Fruit fly (Drosophila melanogaster) whole organism, embryonic: ENCODE results near the gene CLS.
A peak's percentile ranks its signal among the peaks of the same experiment; 100 is the strongest.

ENCODE experiments used
- Antp ChIP-seq: fragments of 200-800 bp; sonication (Bioruptor generic); optimal IDR thresholded peaks from 3 replicates; lab custom pipeline; 2016; ENCODE audit warnings: missing biosample characterization, missing genetic modification characterization
- Bgb ChIP-seq: fragments of 200-800 bp; sonication (Bioruptor generic); IDR thresholded peaks from 2 replicates; pipeline ENCODE4 v1.3.6; 2022; ENCODE audit warnings: missing biosample characterization, missing genetic modification characterization; ENCODE audit not compliant: partially characterized antibody
- CG11456 ChIP-seq: fragments of 200-800 bp; sonication (Bioruptor generic); IDR thresholded peaks from 3 replicates; pipeline ENCODE4 v1.3.6; 2022; ENCODE audit warnings: missing biosample characterization, missing genetic modification characterization
- CG1233 ChIP-seq: fragments of 200-800 bp; sonication (Bioruptor generic); optimal IDR thresholded peaks from 4 replicates; lab custom pipeline; 2018; ENCODE audit warnings: missing biosample characterization, mild to moderate bottlenecking, missing genetic modification characterization
- CG12391 ChIP-seq: fragments of 200-800 bp; sonication (Bioruptor generic); optimal IDR thresholded peaks from 3 replicates; lab custom pipeline; 2018; ENCODE audit warnings: missing biosample characterization, mild to moderate bottlenecking, missing genetic modification characterization, moderate library complexity
- CG13287 ChIP-seq: fragments of 200-800 bp; sonication (Bioruptor generic); IDR thresholded peaks from 2 replicates; pipeline ENCODE4 v1.3.6; 2022; ENCODE audit warnings: missing biosample characterization, missing genetic modification characterization; ENCODE audit not compliant: partially characterized antibody
- CG14441 ChIP-seq: fragments of 200-800 bp; sonication (Bioruptor generic); IDR thresholded peaks from 2 replicates; pipeline ENCODE4 v1.3.6; 2022; ENCODE audit warnings: missing biosample characterization, missing genetic modification characterization
- CG14710 ChIP-seq: fragments of 200-800 bp; sonication (Bioruptor generic); optimal IDR thresholded peaks from 3 replicates; lab custom pipeline; 2019; ENCODE audit warnings: missing biosample characterization, mild to moderate bottlenecking, missing genetic modification characterization, moderate library complexity
- CG15514 ChIP-seq: fragments of 200-800 bp; sonication (Bioruptor generic); optimal IDR thresholded peaks from 3 replicates; lab custom pipeline; 2017; ENCODE audit warnings: missing biosample characterization, missing genetic modification characterization, mild to moderate bottlenecking, moderate library complexity, missing genetic modification reagents
- CG2712 ChIP-seq: fragments of 200-800 bp; optimal IDR thresholded peaks from 3 replicates; lab custom pipeline; 2019; ENCODE audit warnings: missing biosample characterization, mild to moderate bottlenecking, missing genetic modification characterization, moderate library complexity
- CG31441 ChIP-seq: fragments of 200-800 bp; sonication (Bioruptor generic); IDR thresholded peaks from 2 replicates; pipeline ENCODE4 v1.3.6; 2022; ENCODE audit warnings: missing biosample characterization, missing genetic modification characterization
- CG34422 ChIP-seq: fragments of 200-800 bp; sonication (Bioruptor generic); IDR thresholded peaks from 3 replicates; pipeline ENCODE4 v1.3.6; 2022; ENCODE audit warnings: missing biosample characterization, missing genetic modification characterization
- CG3847 ChIP-seq: fragments of 200-800 bp; sonication (Bioruptor generic); IDR thresholded peaks from 2 replicates; pipeline ENCODE4 v1.3.6; 2022; ENCODE audit warnings: missing biosample characterization, missing genetic modification characterization
- CG42726 ChIP-seq: fragments of 200-800 bp; sonication (Bioruptor generic); IDR thresholded peaks from 2 replicates; pipeline ENCODE4 v1.3.6; 2022; ENCODE audit warnings: missing biosample characterization, missing genetic modification characterization; ENCODE audit not compliant: partially characterized antibody
- CG4360 ChIP-seq: fragments of 200-800 bp; sonication (Bioruptor generic); IDR thresholded peaks from 2 replicates; pipeline ENCODE4 v1.3.6; 2022; ENCODE audit warnings: missing biosample characterization, missing genetic modification characterization
- CG6175 ChIP-seq: fragments of 200-800 bp; sonication (Bioruptor generic); IDR thresholded peaks from 3 replicates; pipeline ENCODE4 v1.3.6; 2022; ENCODE audit warnings: missing biosample characterization, missing genetic modification characterization
- CG6272 ChIP-seq: fragments of 200-800 bp; sonication (Bioruptor generic); IDR thresholded peaks from 2 replicates; pipeline ENCODE4 v1.3.6; 2022; ENCODE audit warnings: missing biosample characterization, missing genetic modification characterization
- CG6791 ChIP-seq: fragments of 200-800 bp; sonication (Bioruptor generic); IDR thresholded peaks from 3 replicates; pipeline ENCODE4 v1.3.6; 2022; ENCODE audit warnings: missing biosample characterization, missing genetic modification characterization; ENCODE audit not compliant: partially characterized antibody
- CG7786 ChIP-seq: fragments of 200-800 bp; sonication (Bioruptor generic); optimal IDR thresholded peaks from 2 replicates; lab custom pipeline; 2016; ENCODE audit warnings: missing biosample characterization, missing genetic modification characterization
- CG7928 ChIP-seq: fragments of 200-800 bp; sonication (Bioruptor generic); optimal IDR thresholded peaks from 2 replicates; lab custom pipeline; 2017; ENCODE audit warnings: missing biosample characterization, mild to moderate bottlenecking, missing genetic modification characterization
- CG7963 ChIP-seq: fragments of 200-800 bp; sonication (Bioruptor generic); IDR thresholded peaks from 3 replicates; pipeline ENCODE4 v1.3.6; 2022; ENCODE audit warnings: missing biosample characterization, missing genetic modification characterization; ENCODE audit not compliant: partially characterized antibody
- CG8944 ChIP-seq: fragments of 200-800 bp; sonication (Bioruptor generic); optimal IDR thresholded peaks from 3 replicates; lab custom pipeline; 2016; ENCODE audit warnings: missing biosample characterization, missing genetic modification characterization
- CG9727 ChIP-seq: fragments of 200-800 bp; sonication (Bioruptor generic); optimal IDR thresholded peaks from 3 replicates; lab custom pipeline; 2017; ENCODE audit warnings: missing biosample characterization, mild to moderate bottlenecking, missing genetic modification characterization
- CG9797 ChIP-seq: fragments of 200-800 bp; sonication (Bioruptor generic); optimal IDR thresholded peaks from 3 replicates; lab custom pipeline; 2018; ENCODE audit warnings: missing biosample characterization, mild to moderate bottlenecking, missing genetic modification characterization
- Deaf1 ChIP-seq: fragments of 200-800 bp; optimal IDR thresholded peaks from 3 replicates; lab custom pipeline; 2019; ENCODE audit warnings: missing biosample characterization, mild to moderate bottlenecking, missing genetic modification characterization, moderate library complexity
- Dref ChIP-seq: fragments of 200-800 bp; sonication (Bioruptor generic); IDR thresholded peaks from 2 replicates; pipeline ENCODE4 v1.3.6; 2022; ENCODE audit warnings: missing biosample characterization, missing genetic modification characterization
- Ets97D ChIP-seq: fragments of 200-800 bp; sonication (Bioruptor generic); optimal IDR thresholded peaks from 3 replicates; lab custom pipeline; 2016; ENCODE audit warnings: missing biosample characterization, missing genetic modification characterization
- Hsf ChIP-seq: fragments of 200-800 bp; sonication (Bioruptor generic); optimal IDR thresholded peaks from 3 replicates; lab custom pipeline; 2016; ENCODE audit warnings: missing biosample characterization, missing genetic modification characterization
- Med ChIP-seq: fragments of 200-800 bp; sonication (Bioruptor generic); peaks from one replicate; lab custom pipeline; 2016; ENCODE audit warnings: missing biosample characterization, missing genetic modification characterization, mild to moderate bottlenecking, inconsistent platforms, moderate library complexity
- Optix ChIP-seq: fragments of 200-800 bp; sonication (Bioruptor generic); IDR thresholded peaks from 3 replicates; pipeline ENCODE4 v1.3.6; 2022; ENCODE audit warnings: missing biosample characterization, missing genetic modification characterization
- Rfx ChIP-seq: fragments of 200-800 bp; sonication (Bioruptor generic); IDR thresholded peaks from 2 replicates; pipeline ENCODE4 v1.3.6; 2022; ENCODE audit warnings: missing biosample characterization, missing genetic modification characterization
- Xbp1 ChIP-seq: fragments of 200-800 bp; sonication (Bioruptor generic); optimal IDR thresholded peaks from 3 replicates; lab custom pipeline; 2016; ENCODE audit warnings: missing biosample characterization, mild to moderate bottlenecking, missing genetic modification characterization
- bab2 ChIP-seq: fragments of 200-800 bp; sonication (Bioruptor generic); optimal IDR thresholded peaks from 2 replicates; lab custom pipeline; 2016; ENCODE audit warnings: missing biosample characterization, missing genetic modification characterization
- bcd ChIP-seq: fragments of 200-800 bp; sonication (Bioruptor generic); optimal IDR thresholded peaks from 2 replicates; lab custom pipeline; 2017; ENCODE audit warnings: missing biosample characterization, mild to moderate bottlenecking, missing genetic modification characterization
- cas ChIP-seq: fragments of 200-800 bp; sonication (Bioruptor generic); IDR thresholded peaks from 2 replicates; pipeline ENCODE4 v1.3.6; 2022; ENCODE audit warnings: missing biosample characterization, missing genetic modification characterization
- chinmo ChIP-seq: fragments of 200-800 bp; sonication (Bioruptor generic); IDR thresholded peaks from 4 replicates; pipeline ENCODE4 v1.3.6; 2022; ENCODE audit warnings: missing biosample characterization, missing genetic modification characterization; ENCODE audit not compliant: partially characterized antibody
- ci ChIP-seq: fragments of 200-800 bp; sonication (Bioruptor generic); IDR thresholded peaks from 3 replicates; pipeline ENCODE4 v1.3.6; 2022; ENCODE audit warnings: missing biosample characterization, missing genetic modification characterization
- dpn ChIP-seq, 2 experiments: fragments of 200-800 bp; sonication (Bioruptor generic); optimal IDR thresholded peaks; 3 replicates each; lab custom pipeline; 2016; ENCODE audit warnings: missing biosample characterization in 2 of 2, missing genetic modification characterization in 2 of 2
- esg ChIP-seq: fragments of 200-800 bp; sonication (Bioruptor generic); conservative IDR thresholded peaks from 2 replicates; pipeline ENCODE4 v1.3.6; 2022; ENCODE audit warnings: missing biosample characterization, missing genetic modification characterization
- ind ChIP-seq: fragments of 200-800 bp; sonication (Bioruptor generic); optimal IDR thresholded peaks from 3 replicates; lab custom pipeline; 2016; ENCODE audit warnings: missing biosample characterization, missing genetic modification characterization
- inv ChIP-seq: fragments of 200-800 bp; sonication (Bioruptor generic); IDR thresholded peaks from 2 replicates; pipeline ENCODE4 v1.3.6; 2022; ENCODE audit warnings: missing biosample characterization, missing genetic modification characterization; ENCODE audit not compliant: partially characterized antibody
- lmd ChIP-seq: fragments of 200-800 bp; sonication (Bioruptor generic); IDR thresholded peaks from 2 replicates; pipeline ENCODE4 v1.3.6; 2022; ENCODE audit warnings: missing biosample characterization, missing genetic modification characterization
- mld ChIP-seq: fragments of 200-800 bp; sonication (Bioruptor generic); IDR thresholded peaks from 3 replicates; pipeline ENCODE4 v1.3.6; 2022; ENCODE audit warnings: missing biosample characterization, missing genetic modification characterization; ENCODE audit not compliant: partially characterized antibody
- pho ChIP-seq: fragments of 200-800 bp; sonication (Bioruptor generic); optimal IDR thresholded peaks from 2 replicates; lab custom pipeline; 2016; ENCODE audit warnings: missing biosample characterization, missing genetic modification characterization
- pzg ChIP-seq: fragments of 200-800 bp; sonication (Bioruptor generic); optimal IDR thresholded peaks from 3 replicates; lab custom pipeline; 2018; ENCODE audit warnings: missing biosample characterization, mild to moderate bottlenecking, missing genetic modification characterization, moderate library complexity
- slbo ChIP-seq: fragments of 200-800 bp; sonication (Bioruptor generic); IDR thresholded peaks from 2 replicates; pipeline ENCODE4 v1.3.6; 2022; ENCODE audit warnings: missing biosample characterization, missing genetic modification characterization
- trem ChIP-seq: fragments of 200-800 bp; optimal IDR thresholded peaks from 3 replicates; lab custom pipeline; 2019; ENCODE audit warnings: missing biosample characterization, mild to moderate bottlenecking, missing genetic modification characterization, moderate library complexity
- zen2 ChIP-seq: fragments of 200-800 bp; sonication (Bioruptor generic); IDR thresholded peaks from 3 replicates; pipeline ENCODE4 v1.3.6; 2022; ENCODE audit warnings: missing biosample characterization, missing genetic modification characterization; ENCODE audit not compliant: partially characterized antibody

Gene CLS

dm6 chr3R:25661531-25662193 lies 25.5 kb downstream of the CLS start, which contains the start of gene RASSF8 (continued):
- peak; percentile 90 for TF ChIP-seq chinmo (GFP tag; lab: Robert Waterston, UW)
- TF ChIP-seq dpn (GFP tag; optimal IDR thresholded peaks at IDR 0.05; lab: Kevin White, UChicago) = peak; percentile 8 to 45
- TF ChIP-seq Deaf1 (tag; lab: Kevin White, UChicago) = no peak
- TF ChIP-seq Rfx = peak; percentile 76
- TF ChIP-seq Optix (GFP tag; lab: Robert Waterston, UW) = no peak
- TF ChIP-seq CG14710 (tag; lab: Kevin White, UChicago) = peak; percentile 40
- TF ChIP-seq ind (GFP tag; lab: Kevin White, UChicago) = peak; percentile 18
- TF ChIP-seq esg (GFP tag; lab: Robert Waterston, UW) = 0 out of 2 replicates have a peak, but pooled peaks have one; percentile 14
- peak; percentile 30 for TF ChIP-seq CG12391
- peak; percentile 95 for TF ChIP-seq CG4360 (GFP tag; lab: Robert Waterston, UW)
- TF ChIP-seq inv (GFP tag; lab: Robert Waterston, UW) = peak; percentile 54; the same call in 1 of the 2 replicates
- peak; percentile 31 for TF ChIP-seq Ets97D (GFP tag; lab: Kevin White, UChicago)
- 0 out of 2 replicates have a peak, but pooled peaks have one; percentile 47 for TF ChIP-seq CG14441 (GFP tag; lab: Robert Waterston, UW)
- TF ChIP-seq mld (GFP tag; lab: Robert Waterston, UW) = 0 out of 3 replicates have a peak, but pooled peaks have one; percentile 14
- peak; percentile 22 for TF ChIP-seq CG8944 (GFP tag; lab: Kevin White, UChicago)
- TF ChIP-seq CG13287 (GFP tag; lab: Robert Waterston, UW) = peak; percentile 71
- TF ChIP-seq Antp (GFP tag; lab: Kevin White, UChicago) = peak; percentile 27
- TF ChIP-seq CG2712 (tag; lab: Kevin White, UChicago) = peak; percentile 7
- TF ChIP-seq CG3847 = peak; percentile 22; the same call in 1 of the 2 replicates
- peak; percentile 38 for TF ChIP-seq CG31441 (GFP tag; lab: Robert Waterston, UW)
- TF ChIP-seq CG34422 (GFP tag; lab: Robert Waterston, UW) = no peak
- no peak for TF ChIP-seq CG7786 (GFP tag; lab: Kevin White, UChicago)
- peak; percentile 39 for TF ChIP-seq pzg (GFP tag; lab: Kevin White, UChicago)
- TF ChIP-seq Hsf (GFP tag; lab: Kevin White, UChicago) = peak; percentile 16
- TF ChIP-seq bab2 = peak; percentile 29
- TF ChIP-seq CG6791 (GFP tag; lab: Robert Waterston, UW) = peak; percentile 83
- no peak for TF ChIP-seq CG9797 (GFP tag; lab: Kevin White, UChicago)
- TF ChIP-seq CG7963 (GFP tag; lab: Robert Waterston, UW) = peak; percentile 44; the same call in 1 of the 3 replicates
- TF ChIP-seq trem (tag; lab: Kevin White, UChicago) = peak; percentile 15
- TF ChIP-seq pho (GFP tag; lab: Kevin White, UChicago) = peak; percentile 32
- TF ChIP-seq CG6272 (GFP tag; lab: Robert Waterston, UW) = 0 out of 2 replicates have a peak, but pooled peaks have one; percentile 16
- TF ChIP-seq CG7928 = peak; percentile 87
- peak; percentile 65 for TF ChIP-seq CG42726 (GFP tag; lab: Robert Waterston, UW)
- TF ChIP-seq lmd = peak; percentile 45; the same call in 1 of the 2 replicates
- TF ChIP-seq CG9727 (GFP tag; lab: Kevin White, UChicago) = peak; percentile 56
- peak; percentile 62; the same call in 1 of the 3 replicates for TF ChIP-seq CG11456 (GFP tag; lab: Robert Waterston, UW)
- TF ChIP-seq Bgb = peak; percentile 78
- no peak for TF ChIP-seq cas (GFP tag; lab: Robert Waterston, UW)
- TF ChIP-seq ci (GFP tag; lab: Robert Waterston, UW) = 0 out of 3 replicates have a peak, but pooled peaks have one; percentile 7
- TF ChIP-seq slbo (GFP tag; lab: Robert Waterston, UW) = peak; percentile 78
- peak; percentile 14 for TF ChIP-seq bcd (GFP tag; lab: Kevin White, UChicago)
- TF ChIP-seq Xbp1 (GFP tag; lab: Kevin White, UChicago) = peak; percentile 44
- TF ChIP-seq Dref (GFP tag; lab: Robert Waterston, UW) = peak; percentile 94
- TF ChIP-seq CG1233 (GFP tag; lab: Kevin White, UChicago) = peak; percentile 7
- TF ChIP-seq CG15514 (GFP tag; lab: Kevin White, UChicago) = peak; percentile 95
- peak; percentile 7; the same call in 1 of the 3 replicates for TF ChIP-seq zen2 (GFP tag; lab: Robert Waterston, UW)
- TF ChIP-seq Med = peak; percentile 79
- no peak for TF ChIP-seq CG6175
